Worm (Caenorhabditis elegans): ENCODE data around the gene irld-26.

- TF ChIP-seq lsy-2 (tag; optimal IDR thresholded peaks at IDR 0.05) (no peak), nhr-2 (tag; optimal IDR thresholded peaks at IDR 0.05) (no peak), nhr-76 (tag; optimal IDR thresholded peaks at IDR 0.05) (no peak), pha-4 (tag; optimal IDR thresholded peaks at IDR 0.05) (no peak), sptf-1 (tag; optimal IDR thresholded peaks at IDR 0.05) (no peak)
Observed at ce11 chrV:16237223-16237622, 32.2 kb downstream of the irld-26 start, which contains the start of gene F21H7.5.

Measured in whole organism, mixed stage, embryonic.